Worm (Caenorhabditis elegans): ENCODE results near the gene T08G2.2.

- TF ChIP-seq sdz-38 (tag; optimal IDR thresholded peaks at IDR 0.05) (no peak), F49E8.2 (tag; optimal IDR thresholded peaks at IDR 0.05; ENCODE audit: insufficient read depth) (no peak), aptf-3 (GFP tag; IDR thresholded peaks at IDR 0.05) (no peak), tbp1 (GFP tag; optimal IDR thresholded peaks at IDR 0.05) (no peak), Y95B8A.8 (GFP tag; IDR thresholded peaks at IDR 0.05) (no peak), lsy-27 (tag; optimal IDR thresholded peaks at IDR 0.05; ENCODE audit: borderline replicate concordance, insufficient read depth) (no peak), egl-18 (GFP tag; IDR thresholded peaks at IDR 0.05) (no peak), die-1 (tag; optimal IDR thresholded peaks at IDR 0.05) (no peak), Y67H2A.10 (GFP tag; conservative IDR thresholded peaks at IDR 0.05) (no peak)
Measured at ce11 chrX:17195080-17195479, 14.1 kb downstream of the T08G2.2 start, which contains the start of gene B0302.5.
